Worm (Caenorhabditis elegans): ENCODE data around the gene F09C6.11.
A peak's percentile ranks its signal among the peaks of the same experiment; 100 is the strongest.

Gene F09C6.11

ce11 chrV:16873642-16874041 lies 8.5 kb downstream of the F09C6.11 start, which contains the start of gene srw-23:
TSS of gene srw-23 (plus strand) at chrV:16873942.
- TF ChIP-seq F16B12.6 (tag; optimal IDR thresholded peaks at IDR 0.05) (no peak), efl-1 (optimal IDR thresholded peaks at IDR 0.05) (no peak), efl-1 (GFP tag; optimal IDR thresholded peaks at IDR 0.05 in 1 of 2) (peak in 1 of 2 experiments; percentile 30)

- TF ChIP-seq nhr-77 (tag; optimal IDR thresholded peaks at IDR 0.05), result no peak
- TF ChIP-seq efl-1 (optimal IDR thresholded peaks at IDR 0.05), result no peak
- peak in 1 of 2 experiments; percentile 24 for TF ChIP-seq efl-1 (GFP tag; optimal IDR thresholded peaks at IDR 0.05 in 1 of 2)
Measured at ce11 chrV:16871387-16871786, 10.7 kb downstream of the F09C6.11 start, which contains the start of gene thn-4. TSS of gene thn-4 (minus strand) at chrV:16871487.

ce11 chrV:16869740-16870139 lies 12.4 kb downstream of the F09C6.11 start, which contains the start of gene clec-33:
TSS of gene clec-33 (minus strand) at chrV:16869840.
- TF ChIP-seq swsn-7 (tag; optimal IDR thresholded peaks at IDR 0.05), result no peak
- TF ChIP-seq lsy-2 (tag; optimal IDR thresholded peaks at IDR 0.05), result no peak
- no peak for TF ChIP-seq sptf-1 (tag; optimal IDR thresholded peaks at IDR 0.05)
- no peak for TF ChIP-seq alr-1 (tag; optimal IDR thresholded peaks at IDR 0.05; ENCODE audit: borderline replicate concordance)
- no peak for TF ChIP-seq C04F5.9 (tag; optimal IDR thresholded peaks at IDR 0.05)
- TF ChIP-seq xbp-1 (tag; optimal IDR thresholded peaks at IDR 0.05), result no peak
- TF ChIP-seq nhr-71 (tag; optimal IDR thresholded peaks at IDR 0.05), result no peak
- TF ChIP-seq nhr-237 (tag; optimal IDR thresholded peaks at IDR 0.05), result no peak
- no peak for TF ChIP-seq zag-1 (tag; optimal IDR thresholded peaks at IDR 0.05)
- no peak for TF ChIP-seq unc-86 (tag; optimal IDR thresholded peaks at IDR 0.05)
- TF ChIP-seq nhr-19 (GFP tag; conservative IDR thresholded peaks at IDR 0.05), result no peak
- no peak for TF ChIP-seq skn-1 (tag; optimal IDR thresholded peaks at IDR 0.05)
- TF ChIP-seq dsc-1 (tag; optimal IDR thresholded peaks at IDR 0.05), result no peak
- TF ChIP-seq ama-1 (optimal IDR thresholded peaks at IDR 0.05), result no peak

- TF ChIP-seq ceh-82 (tag; optimal IDR thresholded peaks at IDR 0.05), result no peak
Measured at ce11 chrV:16865404-16865803, 16.7 kb downstream of the F09C6.11 start, which contains the start of gene clec-28. TSS of gene clec-28 (plus strand) at chrV:16865704.

- TF ChIP-seq unc-62 (GFP tag; optimal IDR thresholded peaks at IDR 0.05) (no peak), hpl-2 (GFP tag; optimal IDR thresholded peaks at IDR 0.05) (no peak), unc-130 (tag; optimal IDR thresholded peaks at IDR 0.05) (no peak), fkh-10 (GFP tag; optimal IDR thresholded peaks at IDR 0.05) (no peak), tlp-1 (tag; optimal IDR thresholded peaks at IDR 0.05) (no peak), nhr-19 (GFP tag; conservative IDR thresholded peaks at IDR 0.05) (no peak), sup-37 (GFP tag; optimal IDR thresholded peaks at IDR 0.05) (no peak), lin-15B (tag; optimal IDR thresholded peaks at IDR 0.05) (no peak), efl-3 (GFP tag; optimal IDR thresholded peaks at IDR 0.05) (no peak), nhr-77 (tag; optimal IDR thresholded peaks at IDR 0.05) (no peak), fos-1 (tag; optimal IDR thresholded peaks at IDR 0.05) (no peak), nhr-47 (tag; optimal IDR thresholded peaks at IDR 0.05) (no peak), nhr-11 (tag; optimal IDR thresholded peaks at IDR 0.05) (no peak)
Measured at ce11 chrV:16861719-16862118, 20.4 kb downstream of the F09C6.11 start, which contains the start of the genes clec-32 and clec-24. TSS of gene clec-32 (minus strand) at chrV:16861819. TSS of gene clec-24 (plus strand) at chrV:16862012.

- TF ChIP-seq rnt-1 (tag; optimal IDR thresholded peaks at IDR 0.05) (no peak), mef-2 (tag; optimal IDR thresholded peaks at IDR 0.05) (no peak), grh-1 (GFP tag; IDR thresholded peaks at IDR 0.05) (no peak), jun-1 (tag; optimal IDR thresholded peaks at IDR 0.05) (no peak), lin-13 (GFP tag; optimal IDR thresholded peaks at IDR 0.05) (no peak), vab-15 (tag; optimal IDR thresholded peaks at IDR 0.05) (no peak), zag-1 (tag; optimal IDR thresholded peaks at IDR 0.05) (no peak), egl-13 (tag; optimal IDR thresholded peaks at IDR 0.05) (no peak), pqm-1 (tag; optimal IDR thresholded peaks at IDR 0.05) (no peak), fkh-4 (tag; optimal IDR thresholded peaks at IDR 0.05; ENCODE audit: borderline replicate concordance) (no peak), alr-1 (tag; optimal IDR thresholded peaks at IDR 0.05; ENCODE audit: borderline replicate concordance) (no peak), ama-1 (optimal IDR thresholded peaks at IDR 0.05) (no peak), lin-15B (tag; optimal IDR thresholded peaks at IDR 0.05) (no peak), unc-30 (tag; optimal IDR thresholded peaks at IDR 0.05) (no peak), sox-4 (tag; optimal IDR thresholded peaks at IDR 0.05) (no peak), nhr-20 (tag; optimal IDR thresholded peaks at IDR 0.05) (no peak), nhr-47 (tag; optimal IDR thresholded peaks at IDR 0.05) (no peak), xbp-1 (tag; optimal IDR thresholded peaks at IDR 0.05) (no peak)
Measured at ce11 chrV:16857977-16858479, 24.1 kb downstream of the F09C6.11 start, which contains the start of the genes clec-31 and clec-22. TSS of gene clec-31 (minus strand) at chrV:16858077. TSS of gene clec-22 (plus strand) at chrV:16858429.
